Fruit fly (Drosophila melanogaster) whole organism, wandering third instar larva: Measurements from ENCODE around the gene Nmt.

Source experiments
- Dfd ChIP-seq: fragments of >200 bp; optimal IDR thresholded peaks from 2 replicates; lab custom pipeline; 2017; ENCODE audit warnings: missing biosample characterization, missing genetic modification characterization
- h ChIP-seq: fragments of 200-800 bp; sonication (Bioruptor generic); optimal IDR thresholded peaks from 3 replicates; lab custom pipeline; 2016; ENCODE audit warnings: missing biosample characterization, mild to moderate bottlenecking, missing genetic modification characterization
- rgr ChIP-seq: fragments of 200-800 bp; sonication (Bioruptor generic); optimal IDR thresholded peaks from 3 replicates; lab custom pipeline; 2016; ENCODE audit warnings: missing biosample characterization, mild to moderate bottlenecking, missing genetic modification characterization
- sage ChIP-seq: fragments of 200-800 bp; sonication (Bioruptor generic); optimal IDR thresholded peaks from 2 replicates; lab custom pipeline; 2016; ENCODE audit warnings: missing biosample characterization, mild to moderate bottlenecking, missing genetic modification characterization
- sv ChIP-seq: fragments of 200-800 bp; sonication (Bioruptor generic); optimal IDR thresholded peaks from 3 replicates; lab custom pipeline; 2016; ENCODE audit warnings: missing biosample characterization, missing genetic modification characterization

- TF ChIP-seq Dfd (GFP tag; lab: Kevin White, UChicago): no peak
- TF ChIP-seq sv (GFP tag; lab: Kevin White, UChicago): peak; percentile 89
- TF ChIP-seq rgr (GFP tag; lab: Kevin White, UChicago): peak; percentile 84
- TF ChIP-seq sage (GFP tag; lab: Kevin White, UChicago): no peak
- peak; percentile 87 for TF ChIP-seq h (GFP tag; lab: Kevin White, UChicago)
Measured at dm6 chr3L:8137448-8137906, 40.8 kb downstream of the Nmt start, which contains the start of the genes Setx and mus301.
